Fruit fly (Drosophila melanogaster): Measurements from ENCODE around the gene CG43447.

Gene CG43447

DNA sequence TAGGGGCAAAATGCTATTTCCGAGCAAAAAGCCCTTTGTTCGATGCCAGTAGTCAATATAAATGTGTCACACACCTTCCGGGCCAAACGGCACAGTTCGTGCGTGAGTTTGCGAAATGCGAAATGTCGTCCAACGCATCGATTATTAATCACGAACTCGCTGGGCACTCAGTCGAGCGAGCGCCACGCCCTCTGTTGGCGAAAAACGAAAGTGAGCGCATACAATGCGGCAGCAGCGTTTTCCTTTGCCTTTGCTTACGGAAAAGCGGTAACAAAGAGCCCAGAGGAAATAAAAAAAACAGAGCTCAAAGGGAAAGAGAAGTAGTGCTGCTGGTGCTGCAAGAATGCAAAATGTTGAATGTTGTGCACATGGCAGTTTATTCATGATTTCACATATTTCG, 37.4 kb downstream of the CG43447 start:
- TF ChIP-seq Hr96 (GFP tag; optimal IDR thresholded peaks at IDR 0.05) (no peak), ovo (GFP tag; optimal IDR thresholded peaks at IDR 0.05) (no peak), CG7045 (GFP tag; optimal IDR thresholded peaks at IDR 0.05) (no peak), cnc (optimal IDR thresholded peaks at IDR 0.05) (no peak), bab1 (GFP tag; optimal IDR thresholded peaks at IDR 0.05) (no peak), Mnt (GFP tag; optimal IDR thresholded peaks at IDR 0.05) (no peak), Crg-1 (GFP tag; optimal IDR thresholded peaks at IDR 0.05) (no peak), CG33017 (tag; optimal IDR thresholded peaks at IDR 0.05) (no peak), pad (GFP tag; optimal IDR thresholded peaks at IDR 0.05) (no peak), Clk (GFP tag; optimal IDR thresholded peaks at IDR 0.05) (no peak)

- TF ChIP-seq CG14711 (tag; optimal IDR thresholded peaks at IDR 0.05) (no peak), toe (GFP tag; optimal IDR thresholded peaks at IDR 0.05) (peak; percentile 3)
These were observed 38.3 kb downstream of the CG43447 start, which contains the start of gene Cyp6a18 for dm6 chr3R:27478375-27478774. Gene Cyp6a18, plus strand, starts transcription at chr3R:27478675.

- TF ChIP-seq CG14711 (tag; optimal IDR thresholded peaks at IDR 0.05) (no peak), kay (GFP tag; ENCODE audit: borderline replicate concordance) (no peak), toe (GFP tag; optimal IDR thresholded peaks at IDR 0.05) (no peak), Hr96 (GFP tag; optimal IDR thresholded peaks at IDR 0.05) (no peak), CG7045 (GFP tag; optimal IDR thresholded peaks at IDR 0.05) (no peak), CG5204 (GFP tag; optimal IDR thresholded peaks at IDR 0.05) (no peak), cic (GFP tag; optimal IDR thresholded peaks at IDR 0.05) (no peak), CG33017 (tag; optimal IDR thresholded peaks at IDR 0.05) (no peak), bab1 (GFP tag; optimal IDR thresholded peaks at IDR 0.05) (no peak), ovo (GFP tag; optimal IDR thresholded peaks at IDR 0.05) (no peak), Mnt (GFP tag; optimal IDR thresholded peaks at IDR 0.05) (no peak), CG12768 (GFP tag; optimal IDR thresholded peaks at IDR 0.05) (no peak), CG7101 (tag; optimal IDR thresholded peaks at IDR 0.05) (no peak), CG1620 (GFP tag; optimal IDR thresholded peaks at IDR 0.05) (no peak), Clk (GFP tag; optimal IDR thresholded peaks at IDR 0.05) (no peak), CG11617 (GFP tag; optimal IDR thresholded peaks at IDR 0.05) (no peak), pad (GFP tag; optimal IDR thresholded peaks at IDR 0.05) (no peak)
These were observed 47.5 kb downstream of the CG43447 start, which contains the start of gene Gr98a for dm6 chr3R:27487627-27488026. Gene Gr98a, plus strand, starts transcription at chr3R:27487927.

All from whole organism, adult.